Worm (Caenorhabditis elegans) whole organism, L4/young adult: ENCODE measurements around the gene F16F9.1.
A peak's percentile ranks its signal among the peaks of the same experiment; 100 is the strongest.
"Not testable (repeated sequence)": the region's sequence is repeated elsewhere in the genome, so short reads cannot be mapped to it uniquely, and the experiment has no call there.

ENCODE experiments used
- W03F9.2 ChIP-seq: fragments of 150-350 bp; optimal IDR thresholded peaks from 2 replicates; lab custom pipeline; 2014; ENCODE audit warnings: missing biosample characterization, missing genetic modification characterization
- dao-5 ChIP-seq: sonication (generic microtip); optimal IDR thresholded peaks from 2 replicates; lab custom pipeline; 2016; ENCODE audit warnings: missing genotype, missing genetic modification characterization, moderate library complexity, missing compliant biosample characterization
- him-1 ChIP-seq: sonication (generic microtip); optimal IDR thresholded peaks from 2 replicates; lab custom pipeline; 2016; ENCODE audit warnings: missing genotype, missing genetic modification reagents, missing genetic modification characterization, missing compliant biosample characterization

Gene F16F9.1

ce11 chrX:8446108-8446507 lies at the start of gene F16F9.1:
Gene F16F9.1, plus strand, starts transcription at chrX:8446408.
- no peak for TF ChIP-seq him-1 (tag; lab: Kevin White, UChicago)
- no peak for TF ChIP-seq dao-5 (tag; lab: Kevin White, UChicago)
- no peak for TF ChIP-seq W03F9.2 (tag; lab: Kevin White, UChicago)

ce11 chrX:8404308-8405085 lies 41.7 kb upstream of the F16F9.1 start:
- TF ChIP-seq dao-5 (tag; lab: Kevin White, UChicago) (peak; percentile 93), him-1 (tag; lab: Kevin White, UChicago) (peak; percentile 93), W03F9.2 (tag; lab: Kevin White, UChicago) (peak; percentile 63)

ce11 chrX:8406815-8407214 lies 39.4 kb upstream of the F16F9.1 start:
- TF ChIP-seq W03F9.2 (tag; lab: Kevin White, UChicago) (no peak), him-1 (tag; lab: Kevin White, UChicago) (no peak), dao-5 (tag; lab: Kevin White, UChicago) (no peak)

ce11 chrX:8408267-8408666 lies 37.9 kb upstream of the F16F9.1 start, which contains the start of gene sulp-3:
Gene sulp-3, minus strand, starts transcription at chrX:8408367.
- TF ChIP-seq dao-5 (tag; lab: Kevin White, UChicago) (no peak), him-1 (tag; lab: Kevin White, UChicago) (no peak), W03F9.2 (tag; lab: Kevin White, UChicago) (no peak)

ce11 chrX:8410754-8411153 lies 35.5 kb upstream of the F16F9.1 start, which contains the start of gene F08F1.9:
Gene F08F1.9, minus strand, starts transcription at chrX:8410854.
- not testable (repeated sequence) for TF ChIP-seq W03F9.2, dao-5, him-1 (tag; lab: Kevin White, UChicago)

ce11 chrX:8413130-8413529 lies 33.1 kb upstream of the F16F9.1 start, which contains the start of gene F08F1.4:
Gene F08F1.4, plus strand, starts transcription at chrX:8413430.
- TF ChIP-seq W03F9.2 (tag; lab: Kevin White, UChicago) (no peak), him-1 (tag; lab: Kevin White, UChicago) (no peak), dao-5 (tag; lab: Kevin White, UChicago) (no peak)

- TF ChIP-seq dao-5 (tag; lab: Kevin White, UChicago): no peak
- no peak for TF ChIP-seq him-1 (tag; lab: Kevin White, UChicago)
- TF ChIP-seq W03F9.2 (tag; lab: Kevin White, UChicago): no peak
Observed at ce11 chrX:8416819-8417218, 29.4 kb upstream of the F16F9.1 start, which contains the start of gene ced-8. Gene ced-8, minus strand, starts transcription at chrX:8416919.

- no peak for TF ChIP-seq dao-5 (tag; lab: Kevin White, UChicago)
- TF ChIP-seq W03F9.2 (tag; lab: Kevin White, UChicago): no peak
- no peak for TF ChIP-seq him-1 (tag; lab: Kevin White, UChicago)
Observed at ce11 chrX:8417727-8418126, 28.5 kb upstream of the F16F9.1 start.

ce11 chrX:8418382-8418781 lies 27.8 kb upstream of the F16F9.1 start, which contains the start of gene spp-13:
Gene spp-13, minus strand, starts transcription at chrX:8418524.
- TF ChIP-seq him-1 (tag; lab: Kevin White, UChicago) (no peak), W03F9.2 (tag; lab: Kevin White, UChicago) (no peak), dao-5 (tag; lab: Kevin White, UChicago) (no peak)

ce11 chrX:8419252-8419651 lies 27.0 kb upstream of the F16F9.1 start:
- TF ChIP-seq him-1 (tag; lab: Kevin White, UChicago): no peak
- no peak for TF ChIP-seq dao-5 (tag; lab: Kevin White, UChicago)

ce11 chrX:8421594-8421993 lies 24.6 kb upstream of the F16F9.1 start:
- TF ChIP-seq dao-5 (tag; lab: Kevin White, UChicago) (no peak), W03F9.2 (tag; lab: Kevin White, UChicago) (no peak), him-1 (tag; lab: Kevin White, UChicago) (no peak)

- TF ChIP-seq dao-5 (tag; lab: Kevin White, UChicago): no peak
Observed at ce11 chrX:8422020-8422419, 24.2 kb upstream of the F16F9.1 start, which contains the start of gene tag-123. Gene tag-123, minus strand, starts transcription at chrX:8422055.

ce11 chrX:8423199-8423598 lies 23.0 kb upstream of the F16F9.1 start:
- TF ChIP-seq him-1 (tag; lab: Kevin White, UChicago) (no peak), W03F9.2 (tag; lab: Kevin White, UChicago) (no peak)

ce11 chrX:8423633-8424032 lies 22.6 kb upstream of the F16F9.1 start, which contains the start of gene tth-1:
Gene tth-1, minus strand, starts transcription at chrX:8423733.
- TF ChIP-seq him-1 (tag; lab: Kevin White, UChicago) (no peak), W03F9.2 (tag; lab: Kevin White, UChicago) (no peak), dao-5 (tag; lab: Kevin White, UChicago) (no peak)
